Worm (Caenorhabditis elegans) whole organism, late embryonic: Measurements from ENCODE around the gene etr-1.

ENCODE experiments used
- K02D7.2 ChIP-seq: sonication (generic microtip); optimal IDR thresholded peaks from 2 replicates; lab custom pipeline; 2017; ENCODE audit warnings: mild to moderate bottlenecking, missing genetic modification characterization, missing compliant biosample characterization
- K09A11.1 ChIP-seq: sonication (generic microtip); optimal IDR thresholded peaks from 2 replicates; lab custom pipeline; 2017; ENCODE audit warnings: antibody characterized with exemption, mild to moderate bottlenecking, missing genetic modification characterization, missing compliant biosample characterization; ENCODE audit not compliant: insufficient read depth
- T23F11.4 ChIP-seq: fragments of 200-800 bp; sonication (Bioruptor generic); optimal IDR thresholded peaks from 2 replicates; lab custom pipeline; 2018; ENCODE audit warnings: mild to moderate bottlenecking, missing genetic modification characterization, missing compliant biosample characterization
- Y22D7AL.16 ChIP-seq: sonication (generic microtip); optimal IDR thresholded peaks from 2 replicates; lab custom pipeline; 2016; ENCODE audit warnings: missing genetic modification characterization, missing compliant biosample characterization
- ahr-1 ChIP-seq: sonication (generic microtip); optimal IDR thresholded peaks from 2 replicates; lab custom pipeline; 2016; ENCODE audit warnings: missing genetic modification characterization, missing compliant biosample characterization
- ama-1 ChIP-seq: fragments of 150-350 bp; optimal IDR thresholded peaks from 2 replicates; lab custom pipeline; 2014
- ceh-18 ChIP-seq: sonication (generic microtip); optimal IDR thresholded peaks from 2 replicates; lab custom pipeline; 2016; ENCODE audit warnings: missing genetic modification characterization, missing compliant biosample characterization
- ceh-2 ChIP-seq: sonication (generic microtip); optimal IDR thresholded peaks from 2 replicates; lab custom pipeline; 2016; ENCODE audit warnings: missing genotype, missing genetic modification characterization, missing compliant biosample characterization
- ceh-24 ChIP-seq: sonication (generic microtip); optimal IDR thresholded peaks from 2 replicates; lab custom pipeline; 2016; ENCODE audit warnings: mild to moderate bottlenecking, missing genetic modification characterization, missing compliant biosample characterization
- ceh-30 ChIP-seq: fragments of 150-350 bp; optimal IDR thresholded peaks from 2 replicates; lab custom pipeline; 2014; ENCODE audit warnings: missing biosample characterization, missing genetic modification characterization
- ceh-31 ChIP-seq: sonication (generic microtip); optimal IDR thresholded peaks from 2 replicates; lab custom pipeline; 2016; ENCODE audit warnings: missing genetic modification characterization, missing compliant biosample characterization
- ceh-45 ChIP-seq: fragments of 200-800 bp; sonication (Bioruptor generic); IDR thresholded peaks from 2 replicates; pipeline ENCODE4 v1.3.6; 2022; ENCODE audit warnings: missing genetic modification reagents, missing genetic modification characterization, missing compliant biosample characterization
- ceh-48 ChIP-seq: sonication (generic microtip); optimal IDR thresholded peaks from 2 replicates; lab custom pipeline; 2016; ENCODE audit warnings: missing genetic modification characterization, inconsistent platforms, missing compliant biosample characterization
- ceh-6 ChIP-seq: fragments of 200-800 bp; sonication (Bioruptor generic); optimal IDR thresholded peaks from 2 replicates; lab custom pipeline; 2018; ENCODE audit warnings: mild to moderate bottlenecking, missing genetic modification characterization, missing compliant biosample characterization
- dmd-4 ChIP-seq: sonication (generic microtip); optimal IDR thresholded peaks from 2 replicates; lab custom pipeline; 2016; ENCODE audit warnings: borderline replicate concordance, missing genetic modification characterization, missing compliant biosample characterization
- elt-2 ChIP-seq: sonication (generic microtip); optimal IDR thresholded peaks from 2 replicates; lab custom pipeline; 2016; ENCODE audit warnings: missing genetic modification reagents, missing genetic modification characterization, missing compliant biosample characterization
- fkh-10 ChIP-seq: fragments of 150-350 bp; optimal IDR thresholded peaks from 2 replicates; lab custom pipeline; 2014; ENCODE audit warnings: missing biosample characterization, missing genetic modification reagents, missing genetic modification characterization
- fkh-6 ChIP-seq: sonication (generic microtip); optimal IDR thresholded peaks from 2 replicates; lab custom pipeline; 2016; ENCODE audit warnings: missing genetic modification characterization, missing compliant biosample characterization
- hlh-13 ChIP-seq: fragments of 200-800 bp; sonication (Bioruptor generic); optimal IDR thresholded peaks from 2 replicates; lab custom pipeline; 2018; ENCODE audit warnings: mild to moderate bottlenecking, missing genetic modification characterization, missing compliant biosample characterization
- hlh-6 ChIP-seq: sonication (generic microtip); optimal IDR thresholded peaks from 2 replicates; lab custom pipeline; 2016; ENCODE audit warnings: missing genotype, missing genetic modification characterization, missing compliant biosample characterization
- lim-6 ChIP-seq: sonication (generic microtip); optimal IDR thresholded peaks from 2 replicates; lab custom pipeline; 2016; ENCODE audit warnings: missing genetic modification characterization, missing compliant biosample characterization
- nfya-1 ChIP-seq: sonication (generic microtip); optimal IDR thresholded peaks from 2 replicates; lab custom pipeline; 2017; ENCODE audit warnings: missing genetic modification characterization, mild to moderate bottlenecking, missing compliant biosample characterization, antibody characterized with exemption, moderate library complexity
- nhr-232 ChIP-seq: sonication (generic microtip); optimal IDR thresholded peaks from 2 replicates; lab custom pipeline; 2016; ENCODE audit warnings: missing genetic modification characterization, missing compliant biosample characterization
- npax-4 ChIP-seq: sonication (generic microtip); optimal IDR thresholded peaks from 2 replicates; lab custom pipeline; 2016; ENCODE audit warnings: missing genetic modification characterization, missing compliant biosample characterization
- odd-2 ChIP-seq: sonication (generic microtip); optimal IDR thresholded peaks from 2 replicates; lab custom pipeline; 2017; ENCODE audit warnings: antibody characterized with exemption, mild to moderate bottlenecking, missing genetic modification characterization, missing compliant biosample characterization
- pag-3 ChIP-seq: sonication (generic microtip); optimal IDR thresholded peaks from 2 replicates; lab custom pipeline; 2016; ENCODE audit warnings: missing compliant biosample characterization, missing genetic modification characterization, borderline replicate concordance
- pat-9 ChIP-seq: fragments of 200-800 bp; sonication (Bioruptor generic); optimal IDR thresholded peaks from 2 replicates; lab custom pipeline; 2018; ENCODE audit warnings: mild to moderate bottlenecking, missing genetic modification characterization, moderate library complexity, missing compliant biosample characterization
- pax-1 ChIP-seq: fragments of 150-350 bp; optimal IDR thresholded peaks from 2 replicates; lab custom pipeline; 2014; ENCODE audit warnings: missing biosample characterization, missing genetic modification characterization
- pqm-1 ChIP-seq: sonication (generic microtip); optimal IDR thresholded peaks from 2 replicates; lab custom pipeline; 2016; ENCODE audit warnings: missing genetic modification characterization, missing compliant biosample characterization
- pros-1 ChIP-seq: fragments of 150-350 bp; optimal IDR thresholded peaks from 2 replicates; lab custom pipeline; 2014; ENCODE audit warnings: missing biosample characterization, missing genetic modification reagents, missing genetic modification characterization
- ref-2 ChIP-seq: sonication (generic microtip); optimal IDR thresholded peaks from 2 replicates; lab custom pipeline; 2016; ENCODE audit warnings: missing genetic modification characterization, missing compliant biosample characterization
- sox-2 ChIP-seq: fragments of 200-800 bp; sonication (Bioruptor generic); IDR thresholded peaks from 2 replicates; pipeline ENCODE4 v1.3.6; 2022; ENCODE audit warnings: missing genetic modification reagents, missing genetic modification characterization, missing compliant biosample characterization
- sox-4 ChIP-seq: sonication (generic microtip); optimal IDR thresholded peaks from 2 replicates; lab custom pipeline; 2017; ENCODE audit warnings: mild to moderate bottlenecking, missing genetic modification characterization, inconsistent platforms, missing compliant biosample characterization
- tbx-2 ChIP-seq: sonication (generic microtip); optimal IDR thresholded peaks from 2 replicates; lab custom pipeline; 2016; ENCODE audit warnings: missing genetic modification characterization, missing compliant biosample characterization
- unc-3 ChIP-seq, 2 experiments: fragments of 200-800 bp in 1 of 2; sonication (Bioruptor generic) in 1 of 2; sonication (generic microtip) in 1 of 2; conservative IDR thresholded peaks in 1 of 2; optimal IDR thresholded peaks in 1 of 2; 2 replicates each; pipeline versions ENCODE4 v1.3.6 to Lab custom; 2016 to 2022; ENCODE audit warnings: missing compliant biosample characterization in 2 of 2, missing genetic modification characterization in 2 of 2, missing genetic modification reagents in 1 of 2
- unc-42 ChIP-seq: sonication (generic microtip); optimal IDR thresholded peaks from 2 replicates; lab custom pipeline; 2016; ENCODE audit warnings: missing genotype, missing genetic modification characterization, missing compliant biosample characterization
- unc-55 ChIP-seq: sonication (generic microtip); optimal IDR thresholded peaks from 2 replicates; lab custom pipeline; 2017; ENCODE audit warnings: missing biosample characterization, missing genetic modification reagents, missing genetic modification characterization
- zip-5 ChIP-seq: sonication (generic microtip); optimal IDR thresholded peaks from 2 replicates; lab custom pipeline; 2016; ENCODE audit warnings: missing genetic modification characterization, missing compliant biosample characterization
- ztf-16 ChIP-seq: sonication (generic microtip); optimal IDR thresholded peaks from 2 replicates; lab custom pipeline; 2017; ENCODE audit warnings: missing genetic modification characterization, missing compliant biosample characterization

Gene etr-1

ce11 chrII:162182-162581 is at the start of gene etr-1:
Gene etr-1 (plus strand): TSS chrII:162374.
- TF ChIP-seq ceh-48 (tag; lab: Kevin White, UChicago) (no peak), ceh-24 (tag; lab: Kevin White, UChicago) (no peak), elt-2 (peak; percentile 98), pqm-1 (no peak), pax-1 (no peak), ceh-30 (no peak)

DNA sequence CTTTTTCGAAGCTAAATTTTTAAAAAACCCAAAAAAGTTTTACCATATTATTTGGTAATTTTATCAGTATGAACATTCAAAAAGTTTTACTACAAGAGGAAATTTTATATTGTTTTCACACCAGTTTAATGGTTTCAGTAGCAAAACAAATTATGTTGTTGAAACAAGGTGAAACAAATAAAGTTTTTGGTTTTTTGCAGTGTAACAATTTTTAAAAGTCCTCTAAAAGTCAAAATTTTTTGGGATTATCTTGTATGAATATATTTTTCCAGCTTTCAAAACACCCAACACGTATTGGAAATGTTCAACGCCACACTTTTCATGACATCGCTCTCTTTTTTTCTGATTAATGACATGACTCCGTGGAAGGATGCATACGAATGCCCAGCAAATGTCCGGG is 45.3 kb upstream of the etr-1 start, which contains the start of gene srt-54:
srt-54 (plus strand) TSS at position 301 of the 400 bp plus-strand sequence.
- TF ChIP-seq unc-3 (GFP tag; conservative IDR thresholded peaks at IDR 0.05; lab: Robert Waterston, UW): no peak
- no peak for TF ChIP-seq unc-3 (tag; optimal IDR thresholded peaks at IDR 0.05; lab: Kevin White, UChicago)
- no peak for TF ChIP-seq ceh-18 (tag; lab: Kevin White, UChicago)
- TF ChIP-seq ceh-2 (tag; lab: Kevin White, UChicago): no peak
- no peak for TF ChIP-seq K09A11.1 (tag; lab: Kevin White, UChicago)
- TF ChIP-seq pax-1: no peak
- TF ChIP-seq sox-4 (tag; lab: Kevin White, UChicago): no peak
- no peak for TF ChIP-seq odd-2
- no peak for TF ChIP-seq fkh-6 (tag; lab: Kevin White, UChicago)
- TF ChIP-seq hlh-13: no peak
- TF ChIP-seq unc-42: no peak
- TF ChIP-seq pros-1 (tag; lab: Kevin White, UChicago): no peak
- no peak for TF ChIP-seq lim-6 (tag; lab: Kevin White, UChicago)
- TF ChIP-seq ceh-45: no peak
- TF ChIP-seq T23F11.4 (GFP tag; lab: Kevin White, UChicago): no peak

DNA sequence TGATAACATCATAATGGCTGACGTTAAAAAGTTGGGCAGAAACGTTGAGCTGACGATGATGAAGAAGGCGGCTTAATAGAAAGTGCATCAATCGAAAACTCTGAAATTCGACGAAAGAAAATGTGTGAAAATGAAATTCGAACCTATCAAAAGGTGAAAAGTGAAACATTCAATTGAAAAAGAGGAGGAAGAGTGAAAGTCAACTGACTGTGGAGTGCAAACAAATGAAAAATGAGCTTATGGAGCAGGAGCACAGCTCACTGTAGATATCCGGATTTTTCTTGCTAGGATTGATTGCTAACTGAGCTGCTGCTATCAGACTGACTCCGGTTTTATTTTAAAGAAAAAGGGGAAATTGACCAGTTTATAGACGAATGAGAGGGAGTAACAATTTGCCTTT is 41.1 kb upstream of the etr-1 start, which contains the start of gene K10B4.3:
K10B4.3 (minus strand) TSS at position 101 of the 400 bp plus-strand sequence.
- TF ChIP-seq tbx-2 (tag; lab: Kevin White, UChicago): no peak
- no peak for TF ChIP-seq ceh-48 (tag; lab: Kevin White, UChicago)
- TF ChIP-seq ceh-31 (tag; lab: Kevin White, UChicago): no peak
- TF ChIP-seq ref-2 (tag; lab: Kevin White, UChicago): no peak
- no peak for TF ChIP-seq elt-2
- no peak for TF ChIP-seq nhr-232
- no peak for TF ChIP-seq dmd-4 (tag; lab: Kevin White, UChicago)
- TF ChIP-seq fkh-10 (GFP tag; lab: Kevin White, UChicago): no peak

DNA sequence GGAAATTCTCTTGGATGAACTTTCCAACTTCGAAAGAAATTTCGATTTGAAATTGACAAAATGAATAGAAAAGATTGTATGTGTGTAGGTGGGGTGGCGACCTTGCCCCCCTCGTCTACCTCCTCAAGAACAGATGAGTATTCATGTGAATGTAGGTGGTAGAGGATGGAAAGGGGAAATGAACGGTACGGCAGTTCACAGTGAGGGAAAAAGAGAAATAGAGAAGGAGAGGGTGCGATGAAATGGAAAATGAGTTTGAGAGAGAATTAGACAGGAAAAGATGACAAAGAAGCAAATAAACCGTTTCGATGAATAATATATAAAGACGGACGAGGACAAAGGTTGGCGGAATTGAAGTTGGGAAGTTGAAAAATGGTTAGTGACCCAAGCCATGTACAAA is 40.2 kb upstream of the etr-1 start:
- TF ChIP-seq pqm-1: no peak
- TF ChIP-seq zip-5 (tag; lab: Kevin White, UChicago): no peak
- TF ChIP-seq ceh-31 (tag; lab: Kevin White, UChicago): peak; percentile 40
- TF ChIP-seq unc-55: no peak
- no peak for TF ChIP-seq pat-9
- no peak for TF ChIP-seq ahr-1 (tag; lab: Kevin White, UChicago)
- no peak for TF ChIP-seq npax-4 (tag; lab: Kevin White, UChicago)
- peak; percentile 31 for TF ChIP-seq nfya-1 (tag; lab: Kevin White, UChicago)
- TF ChIP-seq ceh-6 (GFP tag; lab: Kevin White, UChicago): no peak
- TF ChIP-seq sox-2: no peak
- TF ChIP-seq dmd-4 (tag; lab: Kevin White, UChicago): no peak

DNA sequence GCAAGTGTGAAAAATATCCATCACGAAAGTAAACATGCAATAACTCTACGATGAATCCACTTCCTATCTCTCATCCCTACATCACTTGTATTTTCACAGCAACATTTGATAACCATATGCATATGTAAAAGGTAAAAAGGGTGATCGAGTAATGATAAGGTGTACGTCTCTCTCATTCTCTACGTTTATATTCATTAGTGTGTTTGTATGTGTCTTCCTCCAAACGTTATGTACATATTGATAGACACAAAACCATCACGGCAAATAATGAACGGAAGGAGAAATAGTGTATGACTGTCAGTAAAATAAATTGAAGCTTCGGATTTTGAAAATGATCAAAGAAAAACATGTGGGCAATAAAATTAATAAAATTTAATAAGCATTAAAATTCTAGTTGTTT is 39.7 kb upstream of the etr-1 start:
- TF ChIP-seq unc-42: no peak
- no peak for TF ChIP-seq unc-3 (GFP tag; conservative IDR thresholded peaks at IDR 0.05; lab: Robert Waterston, UW)
- TF ChIP-seq unc-3 (tag; optimal IDR thresholded peaks at IDR 0.05; lab: Kevin White, UChicago): no peak
- TF ChIP-seq npax-4 (tag; lab: Kevin White, UChicago): no peak
- peak; percentile 40 for TF ChIP-seq elt-2
- no peak for TF ChIP-seq hlh-6 (tag; lab: Kevin White, UChicago)
- TF ChIP-seq ama-1 (lab: Kevin White, UChicago): no peak
- no peak for TF ChIP-seq ceh-45
- peak; percentile 24 for TF ChIP-seq tbx-2 (tag; lab: Kevin White, UChicago)
- no peak for TF ChIP-seq pqm-1
- no peak for TF ChIP-seq ceh-6 (GFP tag; lab: Kevin White, UChicago)
- no peak for TF ChIP-seq zip-5 (tag; lab: Kevin White, UChicago)
- no peak for TF ChIP-seq ceh-48 (tag; lab: Kevin White, UChicago)
- TF ChIP-seq ztf-16: no peak
- TF ChIP-seq pag-3: no peak
- no peak for TF ChIP-seq pros-1 (tag; lab: Kevin White, UChicago)
- no peak for TF ChIP-seq K02D7.2 (tag; lab: Kevin White, UChicago)
- no peak for TF ChIP-seq Y22D7AL.16
